Worm (Caenorhabditis elegans) whole organism, L4 larva: ENCODE measurements around the gene nspc-12.
"Not testable (repeated sequence)": the region's sequence is repeated elsewhere in the genome, so short reads cannot be mapped to it uniquely, and the experiment has no call there.

Experiments
- aha-1 ChIP-seq: fragments of 150-350 bp; peaks from one replicate; lab custom pipeline; 2014; ENCODE audit warnings: missing biosample characterization, missing genetic modification characterization
- daf-19 ChIP-seq: fragments of 200-800 bp; sonication (Bioruptor generic); conservative IDR thresholded peaks from 2 replicates; pipeline ENCODE4 v1.3.6; 2022; ENCODE audit warnings: missing genetic modification characterization, missing compliant biosample characterization
- lin-39 ChIP-seq: fragments of 150-350 bp; optimal IDR thresholded peaks from 2 replicates; lab custom pipeline; 2014; ENCODE audit warnings: missing biosample characterization, missing genetic modification reagents, missing genetic modification characterization
- nhr-237 ChIP-seq: sonication (generic microtip); optimal IDR thresholded peaks from 2 replicates; lab custom pipeline; 2017; ENCODE audit warnings: missing biosample characterization, missing genetic modification characterization
- nhr-41 ChIP-seq: fragments of 200-800 bp; sonication (Bioruptor generic); IDR thresholded peaks from 2 replicates; pipeline ENCODE4 v1.3.6; 2022; ENCODE audit warnings: missing genetic modification reagents, missing genetic modification characterization, missing compliant biosample characterization
- snpc-1.2 ChIP-seq: fragments of 200-800 bp; sonication (Bioruptor generic); IDR thresholded peaks from 2 replicates; pipeline ENCODE4 v1.3.6; 2022; ENCODE audit warnings: missing genetic modification reagents, missing genetic modification characterization, missing compliant biosample characterization
- unc-62 ChIP-seq, 3 experiments: fragments of 150-350 bp in 1 of 3; sonication (generic microtip); optimal IDR thresholded peaks in 2 of 3; peaks in 1 of 3; 1 replicate in 1 of 3; 2 replicates in 2 of 3; lab custom pipeline; 2014 to 2017; ENCODE audit warnings: missing biosample characterization in 3 of 3, missing genetic modification characterization in 3 of 3, missing genetic modification reagents in 3 of 3, missing genotype in 1 of 3
- zip-11 ChIP-seq: fragments of 200-800 bp; sonication (Bioruptor generic); IDR thresholded peaks from 2 replicates; pipeline ENCODE4 v1.3.6; 2022; ENCODE audit warnings: missing genetic modification characterization, missing compliant biosample characterization

nspc-12 gene

DNA sequence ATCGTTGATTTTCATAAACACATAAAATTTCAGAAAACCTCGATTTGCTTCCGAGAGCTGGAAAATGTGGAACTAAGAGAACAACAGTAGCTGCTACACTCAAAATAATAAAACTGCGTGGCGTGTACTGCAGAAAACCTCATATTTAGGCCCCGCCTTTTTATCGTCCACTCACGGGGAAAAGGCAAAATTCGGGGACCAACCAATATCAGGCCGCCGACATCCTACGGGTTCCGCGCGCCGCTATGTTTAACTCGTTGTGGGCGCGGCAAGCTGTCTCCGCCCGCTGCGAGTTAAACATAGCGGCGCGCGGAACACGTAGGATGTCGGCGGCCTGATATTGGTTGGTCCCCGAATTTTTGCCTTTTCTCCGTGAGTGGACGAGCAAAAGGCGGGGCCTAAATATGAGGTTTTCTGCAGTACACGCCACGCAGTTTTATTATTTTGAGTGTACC, 48.4 kb downstream of the nspc-12 start, which contains the start of gene F17A2.16:
Gene F17A2.16 (plus strand): TSS at position 405 of the 455 bp plus-strand sequence.
- TF ChIP-seq unc-62 (GFP tag; optimal IDR thresholded peaks at IDR 0.05 in 1 of 2; lab: Kevin White, UChicago), result peak in 1 of 2 experiments; percentile 54
- TF ChIP-seq unc-62 (tag; optimal IDR thresholded peaks at IDR 0.05; lab: Kevin White, UChicago), result not testable (repeated sequence)
- TF ChIP-seq snpc-1.2 (GFP tag; lab: Robert Waterston, UW), result peak; percentile 82

ce11 chrX:12306565-12306964, 49.9 kb downstream of the nspc-12 start, which contains the start of gene phf-32:
TSS of gene phf-32 (plus strand) at chrX:12306865.
- TF ChIP-seq zip-11 (no peak), daf-19 (GFP tag; lab: Robert Waterston, UW) (no peak), nhr-41 (no peak), aha-1 (tag; lab: Kevin White, UChicago) (no peak), nhr-237 (tag; lab: Kevin White, UChicago) (no peak), lin-39 (tag; lab: Kevin White, UChicago) (no peak)
